Worm (Caenorhabditis elegans): ENCODE results near the gene cyn-11.

cyn-11 gene

DNA sequence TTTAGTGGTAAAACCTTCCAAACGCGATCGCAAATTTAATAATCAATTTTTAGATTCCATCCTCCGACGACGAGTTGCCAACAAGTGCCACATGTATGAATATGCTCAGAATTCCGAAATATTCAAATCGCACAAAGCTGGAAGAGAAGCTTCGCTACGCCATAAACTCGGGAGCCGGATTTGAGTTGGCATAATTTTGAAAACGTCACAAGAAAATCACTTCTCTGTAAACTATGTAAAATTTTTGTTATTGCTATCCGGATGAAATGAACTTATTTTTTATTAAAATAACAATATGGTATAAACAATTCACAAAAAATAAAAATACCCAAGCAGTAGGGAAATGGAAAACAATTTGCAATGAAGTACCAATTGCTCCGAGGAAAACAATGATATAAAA lies 47.2 kb downstream of the cyn-11 start:
- no peak for TF ChIP-seq lir-1 (GFP tag; conservative IDR thresholded peaks at IDR 0.05)
- peak; percentile 10; the same call in 1 of the 2 replicates for TF ChIP-seq B0336.3 (GFP tag; IDR thresholded peaks at IDR 0.05)
- no peak for TF ChIP-seq bed-2 (GFP tag; IDR thresholded peaks at IDR 0.05)
- no peak for TF ChIP-seq F33H1.4 (GFP tag; IDR thresholded peaks at IDR 0.05)
- no peak for TF ChIP-seq F55B11.4 (tag; optimal IDR thresholded peaks at IDR 0.05; ENCODE audit: borderline replicate concordance, insufficient read depth)
- TF ChIP-seq F22D6.2 (tag; optimal IDR thresholded peaks at IDR 0.05): no peak
- no peak for TF ChIP-seq Y95B8A.8 (GFP tag; IDR thresholded peaks at IDR 0.05)
- TF ChIP-seq unc-62 (GFP tag; optimal IDR thresholded peaks at IDR 0.05): no peak
- TF ChIP-seq B0261.1 (tag; optimal IDR thresholded peaks at IDR 0.05): no peak
- TF ChIP-seq him-1 (tag; optimal IDR thresholded peaks at IDR 0.05): peak; percentile 91
- no peak for TF ChIP-seq rcor-1 (GFP tag; IDR thresholded peaks at IDR 0.05)
- TF ChIP-seq ceh-58 (GFP tag; IDR thresholded peaks at IDR 0.05): no peak
- TF ChIP-seq F57C9.4 (tag; optimal IDR thresholded peaks at IDR 0.05): no peak
